Worm (Caenorhabditis elegans) whole organism, midembryonic: ENCODE results near the gene C16A11.7.

Source experiments
- cog-1 ChIP-seq: sonication (generic microtip); optimal IDR thresholded peaks from 2 replicates; lab custom pipeline; 2016; ENCODE audit warnings: missing genetic modification characterization, missing compliant biosample characterization
- flt-1 ChIP-seq: fragments of 200-800 bp; sonication (Bioruptor generic); IDR thresholded peaks from 2 replicates; pipeline ENCODE4 v1.3.6; 2022; ENCODE audit warnings: missing genetic modification characterization, missing compliant biosample characterization
- klf-2 ChIP-seq: fragments of 200-800 bp; sonication (Bioruptor generic); conservative IDR thresholded peaks from 2 replicates; pipeline ENCODE4 v1.3.6; 2022; ENCODE audit warnings: missing genetic modification reagents, missing genetic modification characterization, missing compliant biosample characterization
- ref-1 ChIP-seq: fragments of 200-800 bp; sonication (Bioruptor generic); conservative IDR thresholded peaks from 2 replicates; pipeline ENCODE4 v1.3.6; 2022; ENCODE audit warnings: missing genetic modification reagents, missing genetic modification characterization, missing compliant biosample characterization
- tab-1 ChIP-seq: fragments of 200-800 bp; sonication (Bioruptor generic); IDR thresholded peaks from 2 replicates; pipeline ENCODE4 v1.3.6; 2022; ENCODE audit warnings: missing genetic modification characterization, missing compliant biosample characterization

DNA sequence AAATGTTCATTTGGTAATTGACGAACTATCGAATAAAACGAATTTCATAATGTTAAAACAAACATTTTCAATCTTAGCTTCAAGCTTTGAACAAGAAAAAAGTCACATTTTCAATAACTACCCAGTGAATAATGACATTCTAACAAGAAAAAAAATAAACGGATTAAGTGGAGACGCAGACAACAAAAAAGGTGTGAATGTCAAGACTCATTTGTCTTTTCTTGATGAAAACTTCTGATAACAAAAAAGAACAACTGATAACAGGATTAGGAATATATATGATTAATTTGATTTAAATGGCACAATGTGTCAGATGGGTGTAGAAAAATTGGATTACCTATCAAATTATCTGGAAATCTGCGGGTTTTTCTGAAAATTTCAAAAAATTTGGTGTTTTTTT, 31.8 kb upstream of the C16A11.7 start:
- TF ChIP-seq tab-1 (no peak), flt-1 (GFP tag; lab: Robert Waterston, UW) (no peak), cog-1 (tag; lab: Kevin White, UChicago) (no peak), klf-2 (GFP tag; lab: Robert Waterston, UW) (no peak), ref-1 (no peak)
